Worm (Caenorhabditis elegans) whole organism, L4 larva: ENCODE measurements around the gene bcat-1.
A peak's percentile ranks its signal among the peaks of the same experiment; 100 is the strongest.

ENCODE experiments used
- D1046.2 ChIP-seq: fragments of 200-800 bp; sonication (Bioruptor generic); IDR thresholded peaks from 2 replicates; pipeline ENCODE4 v1.3.6; 2022; ENCODE audit warnings: missing genetic modification characterization, missing compliant biosample characterization
- F37D6.2 ChIP-seq: sonication (generic microtip); optimal IDR thresholded peaks from 2 replicates; lab custom pipeline; 2016; ENCODE audit warnings: mild to moderate bottlenecking, missing genetic modification characterization, missing compliant biosample characterization
- F44E2.7 ChIP-seq: fragments of 200-800 bp; sonication (Bioruptor generic); IDR thresholded peaks from 2 replicates; pipeline ENCODE4 v2.1.2; 2022; ENCODE audit warnings: missing genetic modification characterization, missing compliant biosample characterization
- R02D3.7 ChIP-seq: fragments of 150-350 bp; sonication (generic microtip); optimal IDR thresholded peaks from 3 replicates; lab custom pipeline; 2014; ENCODE audit warnings: missing biosample characterization, missing genetic modification characterization
- T26A8.4 ChIP-seq: fragments of 200-800 bp; sonication (Bioruptor generic); IDR thresholded peaks from 2 replicates; pipeline ENCODE4 v1.3.6; 2022; ENCODE audit warnings: missing genetic modification characterization, missing compliant biosample characterization
- ZK546.5 ChIP-seq, 2 experiments: sonication (generic microtip); optimal IDR thresholded peaks; 2 replicates each; lab custom pipeline; 2017; ENCODE audit warnings: missing biosample characterization in 2 of 2, missing genetic modification characterization in 2 of 2
- aly-2 ChIP-seq: sonication (generic microtip); optimal IDR thresholded peaks from 2 replicates; lab custom pipeline; 2018; ENCODE audit warnings: missing biosample characterization, missing genetic modification characterization
- ceh-20 ChIP-seq: fragments of 200-800 bp; sonication (Bioruptor generic); IDR thresholded peaks from 2 replicates; pipeline ENCODE4 v1.3.6; 2022; ENCODE audit warnings: missing genetic modification reagents, missing genetic modification characterization, missing compliant biosample characterization
- ceh-32 ChIP-seq: sonication (generic microtip); optimal IDR thresholded peaks from 2 replicates; lab custom pipeline; 2016; ENCODE audit warnings: mild to moderate bottlenecking, missing genetic modification characterization, missing compliant biosample characterization; ENCODE audit not compliant: poor library complexity
- ceh-62 ChIP-seq: sonication (generic microtip); optimal IDR thresholded peaks from 2 replicates; lab custom pipeline; 2017; ENCODE audit warnings: missing biosample characterization, missing genetic modification characterization
- ceh-82 ChIP-seq: sonication (generic microtip); optimal IDR thresholded peaks from 2 replicates; lab custom pipeline; 2017; ENCODE audit warnings: missing biosample characterization, missing genetic modification characterization
- ctbp-1 ChIP-seq: fragments of 200-800 bp; sonication (Bioruptor generic); IDR thresholded peaks from 2 replicates; pipeline ENCODE4 v1.3.6; 2022; ENCODE audit warnings: missing genetic modification reagents, missing genetic modification characterization, missing compliant biosample characterization
- daf-12 ChIP-seq: fragments of 150-350 bp; optimal IDR thresholded peaks from 2 replicates; lab custom pipeline; 2014; ENCODE audit warnings: missing biosample characterization, missing genetic modification reagents, missing genetic modification characterization
- daf-16 ChIP-seq, 3 experiments: sonication (generic microtip); optimal IDR thresholded peaks; 2 replicates each; lab custom pipeline; 2016 to 2017; ENCODE audit warnings: missing genetic modification characterization in 3 of 3, missing genetic modification reagents in 3 of 3, mild to moderate bottlenecking in 2 of 3, missing compliant biosample characterization in 2 of 3, missing biosample characterization in 1 of 3, moderate library complexity in 1 of 3
- dmd-6 ChIP-seq: fragments of 200-800 bp; sonication (Bioruptor generic); IDR thresholded peaks from 2 replicates; pipeline ENCODE4 v1.3.6; 2022; ENCODE audit warnings: missing genetic modification reagents, missing genetic modification characterization, missing compliant biosample characterization
- dmd-9 ChIP-seq: fragments of 200-800 bp; sonication (Bioruptor generic); IDR thresholded peaks from 2 replicates; pipeline ENCODE4 v1.3.6; 2022; ENCODE audit warnings: missing genetic modification reagents, missing genetic modification characterization, missing compliant biosample characterization
- dpl-1 ChIP-seq: fragments of 150-350 bp; optimal IDR thresholded peaks from 2 replicates; lab custom pipeline; 2014; ENCODE audit warnings: missing biosample characterization, missing genetic modification reagents, missing genetic modification characterization
- dve-1 ChIP-seq: sonication (generic microtip); optimal IDR thresholded peaks from 2 replicates; lab custom pipeline; 2017; ENCODE audit warnings: antibody characterized with exemption, mild to moderate bottlenecking, missing genetic modification characterization, missing compliant biosample characterization; ENCODE audit not compliant: insufficient read depth
- gei-8 ChIP-seq: fragments of 200-800 bp; sonication (Bioruptor generic); optimal IDR thresholded peaks from 2 replicates; lab custom pipeline; 2018; ENCODE audit warnings: mild to moderate bottlenecking, missing genetic modification characterization, missing compliant biosample characterization
- hlh-30 ChIP-seq: sonication (generic microtip); optimal IDR thresholded peaks from 2 replicates; lab custom pipeline; 2017; ENCODE audit warnings: antibody characterized with exemption, mild to moderate bottlenecking, missing genetic modification characterization, missing compliant biosample characterization; ENCODE audit not compliant: insufficient read depth
- hmg-1.1 ChIP-seq: fragments of 200-800 bp; sonication (Bioruptor generic); IDR thresholded peaks from 2 replicates; pipeline ENCODE4 v1.3.6; 2022; ENCODE audit warnings: missing genetic modification reagents, missing genetic modification characterization, missing compliant biosample characterization
- lim-7 ChIP-seq: fragments of 200-800 bp; sonication (Bioruptor generic); IDR thresholded peaks from 2 replicates; pipeline ENCODE4 v1.3.6; 2022; ENCODE audit warnings: missing genetic modification characterization, missing compliant biosample characterization
- lin-15B ChIP-seq: fragments of 150-350 bp; sonication (generic microtip); optimal IDR thresholded peaks from 3 replicates; lab custom pipeline; 2014; ENCODE audit warnings: missing biosample characterization, missing genetic modification characterization
- lin-29 ChIP-seq: fragments of 200-800 bp; sonication (Bioruptor generic); IDR thresholded peaks from 2 replicates; pipeline ENCODE4 v1.3.6; 2022; ENCODE audit warnings: missing genetic modification reagents, missing genetic modification characterization, missing compliant biosample characterization
- lin-38 ChIP-seq: fragments of 200-800 bp; sonication (Bioruptor generic); IDR thresholded peaks from 2 replicates; pipeline ENCODE4 v1.3.6; 2022; ENCODE audit warnings: missing genetic modification reagents, missing genetic modification characterization, missing compliant biosample characterization
- madf-5 ChIP-seq, 2 experiments: fragments of 200-800 bp; sonication (Bioruptor generic); IDR thresholded peaks; 2 replicates each; pipeline ENCODE4 v1.3.6; 2022; ENCODE audit warnings: missing compliant biosample characterization in 2 of 2, missing genetic modification characterization in 2 of 2
- mdl-1 ChIP-seq, 2 experiments: fragments of 150-350 bp in 1 of 2; sonication (generic microtip) in 1 of 2; optimal IDR thresholded peaks; 2 replicates each; lab custom pipeline; 2014 to 2017; ENCODE audit warnings: missing biosample characterization in 2 of 2, missing genetic modification characterization in 2 of 2
- mep-1 ChIP-seq: fragments of 150-350 bp; sonication (generic microtip); optimal IDR thresholded peaks from 3 replicates; lab custom pipeline; 2014; ENCODE audit warnings: missing biosample characterization, missing genetic modification characterization
- mes-2 ChIP-seq: sonication (generic microtip); optimal IDR thresholded peaks from 2 replicates; lab custom pipeline; 2016; ENCODE audit warnings: missing genotype, mild to moderate bottlenecking, missing genetic modification characterization, missing compliant biosample characterization; ENCODE audit not compliant: poor library complexity, severe bottlenecking
- mxl-3 ChIP-seq: fragments of 200-800 bp; sonication (Bioruptor generic); optimal IDR thresholded peaks from 2 replicates; lab custom pipeline; 2018; ENCODE audit warnings: mild to moderate bottlenecking, missing genetic modification characterization, missing compliant biosample characterization
- nhr-10 ChIP-seq: fragments of 150-350 bp; optimal IDR thresholded peaks from 2 replicates; lab custom pipeline; 2014; ENCODE audit warnings: missing biosample characterization, missing genetic modification characterization
- nhr-102 ChIP-seq: sonication (generic microtip); optimal IDR thresholded peaks from 2 replicates; lab custom pipeline; 2016; ENCODE audit warnings: mild to moderate bottlenecking, missing genetic modification characterization, moderate library complexity, missing compliant biosample characterization
- nhr-111 ChIP-seq: fragments of 200-800 bp; sonication (Bioruptor generic); optimal IDR thresholded peaks from 2 replicates; lab custom pipeline; 2018; ENCODE audit warnings: mild to moderate bottlenecking, missing genetic modification characterization, missing compliant biosample characterization
- nhr-237 ChIP-seq: sonication (generic microtip); optimal IDR thresholded peaks from 2 replicates; lab custom pipeline; 2017; ENCODE audit warnings: missing biosample characterization, missing genetic modification characterization
- nhr-28 ChIP-seq: fragments of 150-350 bp; optimal IDR thresholded peaks from 2 replicates; lab custom pipeline; 2014; ENCODE audit warnings: missing biosample characterization, missing genetic modification characterization
- nhr-6 ChIP-seq: fragments of 150-350 bp; optimal IDR thresholded peaks from 2 replicates; lab custom pipeline; 2014; ENCODE audit warnings: missing biosample characterization, missing genetic modification characterization
- nhr-77 ChIP-seq: fragments of 150-350 bp; optimal IDR thresholded peaks from 2 replicates; lab custom pipeline; 2014; ENCODE audit warnings: missing biosample characterization, missing genetic modification characterization
- pha-4 ChIP-seq, 2 experiments: fragments of 150-350 bp in 1 of 2; fragments of 200-800 bp in 1 of 2; sonication (Bioruptor generic) in 1 of 2; IDR thresholded peaks in 1 of 2; optimal IDR thresholded peaks in 1 of 2; 2 replicates each; pipeline versions ENCODE4 v1.3.6 to Lab custom; 2014 to 2022; ENCODE audit warnings: missing genetic modification characterization in 2 of 2, missing genetic modification reagents in 2 of 2, missing biosample characterization in 1 of 2, missing compliant biosample characterization in 1 of 2
- pqm-1 ChIP-seq: sonication (generic microtip); optimal IDR thresholded peaks from 2 replicates; lab custom pipeline; 2017; ENCODE audit warnings: missing biosample characterization, missing genetic modification characterization
- rbr-2 ChIP-seq: sonication (generic microtip); optimal IDR thresholded peaks from 2 replicates; lab custom pipeline; 2016; ENCODE audit warnings: missing genotype, missing genetic modification characterization, missing compliant biosample characterization
- snpc-4 ChIP-seq: fragments of 150-350 bp; optimal IDR thresholded peaks from 2 replicates; lab custom pipeline; 2014; ENCODE audit warnings: missing biosample characterization, missing genetic modification characterization
- spr-1 ChIP-seq: sonication (generic microtip); optimal IDR thresholded peaks from 2 replicates; lab custom pipeline; 2016; ENCODE audit warnings: mild to moderate bottlenecking, missing genetic modification characterization, missing compliant biosample characterization
- spr-3 ChIP-seq: fragments of 200-800 bp; sonication (Bioruptor generic); optimal IDR thresholded peaks from 2 replicates; lab custom pipeline; 2018; ENCODE audit warnings: mild to moderate bottlenecking, missing genetic modification characterization, missing compliant biosample characterization
- tag-97 ChIP-seq: fragments of 200-800 bp; sonication (Bioruptor generic); IDR thresholded peaks from 2 replicates; pipeline ENCODE4 v1.3.6; 2022; ENCODE audit warnings: missing genetic modification characterization, missing compliant biosample characterization
- unc-62 ChIP-seq, 3 experiments: fragments of 150-350 bp in 1 of 3; sonication (generic microtip); optimal IDR thresholded peaks in 2 of 3; peaks in 1 of 3; 1 replicate in 1 of 3; 2 replicates in 2 of 3; lab custom pipeline; 2014 to 2017; ENCODE audit warnings: missing biosample characterization in 3 of 3, missing genetic modification characterization in 3 of 3, missing genetic modification reagents in 3 of 3, missing genotype in 1 of 3
- vab-7 ChIP-seq: fragments of 200-800 bp; sonication (Bioruptor generic); IDR thresholded peaks from 2 replicates; pipeline ENCODE4 v1.3.6; 2022; ENCODE audit warnings: missing genetic modification reagents, missing genetic modification characterization, missing compliant biosample characterization
- zfp-3 ChIP-seq: fragments of 200-800 bp; sonication (Bioruptor generic); conservative IDR thresholded peaks from 2 replicates; pipeline ENCODE4 v1.3.6; 2022; ENCODE audit warnings: missing genetic modification reagents, missing genetic modification characterization, missing compliant biosample characterization
- ztf-11 ChIP-seq: fragments of 150-350 bp; optimal IDR thresholded peaks from 2 replicates; lab custom pipeline; 2014; ENCODE audit warnings: missing biosample characterization, missing genetic modification characterization

bcat-1 gene

ce11 chrX:12876795-12877530 is at the start of gene bcat-1:
Gene bcat-1, plus strand, starts transcription at chrX:12877480.
- TF ChIP-seq mxl-3 (GFP tag; lab: Kevin White, UChicago), result peak; percentile 92
- no peak for TF ChIP-seq nhr-102 (tag; lab: Kevin White, UChicago)
- peak; percentile 64 for TF ChIP-seq rbr-2 (tag; lab: Kevin White, UChicago)
- TF ChIP-seq pha-4 (GFP tag; IDR thresholded peaks at IDR 0.05; lab: Robert Waterston, UW), result peak; percentile 54
- TF ChIP-seq pha-4 (tag; optimal IDR thresholded peaks at IDR 0.05; lab: Kevin White, UChicago), result no peak
- TF ChIP-seq hmg-1.1, result peak; percentile 68; the same call in 1 of the 2 replicates
- no peak for TF ChIP-seq R02D3.7
- TF ChIP-seq ctbp-1 (GFP tag; lab: Robert Waterston, UW), result peak; percentile 55; the same call in 1 of the 2 replicates
- TF ChIP-seq mep-1 (tag; lab: Kevin White, UChicago), result peak; percentile 78
- TF ChIP-seq vab-7, result peak; percentile 51; the same call in 1 of the 2 replicates
- TF ChIP-seq gei-8 (GFP tag; lab: Kevin White, UChicago), result peak; percentile 49
- TF ChIP-seq nhr-111 (GFP tag; lab: Kevin White, UChicago), result no peak
- TF ChIP-seq tag-97 (GFP tag; lab: Robert Waterston, UW), result no peak
- no peak for TF ChIP-seq ztf-11 (tag; lab: Kevin White, UChicago)
- no peak for TF ChIP-seq D1046.2 (GFP tag; lab: Robert Waterston, UW)
- TF ChIP-seq dpl-1 (GFP tag; lab: Kevin White, UChicago), result no peak
- no peak for TF ChIP-seq ceh-32 (tag; lab: Kevin White, UChicago)
- TF ChIP-seq nhr-28 (tag; lab: Kevin White, UChicago), result peak; percentile 44
- TF ChIP-seq mdl-1 (tag; optimal IDR thresholded peaks at IDR 0.05; lab: Kevin White, UChicago), result peak; percentile 88 to 97
- TF ChIP-seq ZK546.5 (tag; optimal IDR thresholded peaks at IDR 0.05; lab: Kevin White, UChicago), result no peak
- no peak for TF ChIP-seq lin-29 (GFP tag; lab: Robert Waterston, UW)
- TF ChIP-seq unc-62 (GFP tag; optimal IDR thresholded peaks at IDR 0.05 in 1 of 2; lab: Kevin White, UChicago), result peak in 1 of 2 experiments; percentile 51
- no peak for TF ChIP-seq unc-62 (tag; optimal IDR thresholded peaks at IDR 0.05; lab: Kevin White, UChicago)
- no peak for TF ChIP-seq snpc-4 (tag; lab: Kevin White, UChicago)
- peak; percentile 44 for TF ChIP-seq lin-38
- TF ChIP-seq daf-16 (GFP tag; optimal IDR thresholded peaks at IDR 0.05; lab: Kevin White, UChicago), result peak in 1 of 2 experiments; percentile 73
- TF ChIP-seq daf-16 (tag; optimal IDR thresholded peaks at IDR 0.05; lab: Kevin White, UChicago), result peak; percentile 64
- TF ChIP-seq T26A8.4 (GFP tag; lab: Robert Waterston, UW), result no peak
- TF ChIP-seq nhr-6 (tag; lab: Kevin White, UChicago), result no peak
- no peak for TF ChIP-seq ceh-62 (tag; lab: Kevin White, UChicago)
- TF ChIP-seq spr-1, result no peak
- peak; percentile 91 for TF ChIP-seq hlh-30 (tag; lab: Kevin White, UChicago)
- TF ChIP-seq ceh-20 (GFP tag; lab: Robert Waterston, UW), result peak; percentile 51
- TF ChIP-seq madf-5 (GFP tag; IDR thresholded peaks at IDR 0.05; lab: Robert Waterston, UW), result 0 out of 4 replicates have a peak, but pooled peaks of 1 of the 2 experiments have one; percentile 16
- no peak for TF ChIP-seq ceh-82
- TF ChIP-seq aly-2, result no peak
- TF ChIP-seq zfp-3 (GFP tag; lab: Robert Waterston, UW), result no peak
- TF ChIP-seq daf-12 (tag; lab: Kevin White, UChicago), result no peak
- peak; percentile 64 for TF ChIP-seq dve-1 (tag; lab: Kevin White, UChicago)
- TF ChIP-seq dmd-9 (GFP tag; lab: Robert Waterston, UW), result no peak
- TF ChIP-seq nhr-10 (tag; lab: Kevin White, UChicago), result peak; percentile 32
- peak; percentile 66 for TF ChIP-seq nhr-77 (tag; lab: Kevin White, UChicago)
- peak; percentile 45 for TF ChIP-seq F37D6.2 (tag; lab: Kevin White, UChicago)
- peak; percentile 64 for TF ChIP-seq spr-3 (GFP tag; lab: Kevin White, UChicago)
- TF ChIP-seq mes-2 (tag; lab: Kevin White, UChicago), result peak; percentile 59
- TF ChIP-seq nhr-237 (tag; lab: Kevin White, UChicago), result no peak
- no peak for TF ChIP-seq lim-7
- TF ChIP-seq dmd-6 (GFP tag; lab: Robert Waterston, UW), result peak; percentile 64
- TF ChIP-seq F44E2.7 (GFP tag; lab: Robert Waterston, UW), result no peak
- no peak for TF ChIP-seq lin-15B (tag; lab: Kevin White, UChicago)
- TF ChIP-seq pqm-1 (tag; lab: Kevin White, UChicago), result no peak
